Worm (Caenorhabditis elegans) whole organism, L4 larva: ENCODE data around the gene C45G9.9.

Source experiments
- ceh-82 ChIP-seq: sonication (generic microtip); optimal IDR thresholded peaks from 2 replicates; lab custom pipeline; 2017; ENCODE audit warnings: missing biosample characterization, missing genetic modification characterization
- egl-43 ChIP-seq: fragments of 200-800 bp; sonication (Bioruptor generic); IDR thresholded peaks from 2 replicates; pipeline ENCODE4 v1.3.6; 2022; ENCODE audit warnings: missing genetic modification reagents, missing genetic modification characterization, missing compliant biosample characterization
- mdl-1 ChIP-seq, 2 experiments: fragments of 150-350 bp in 1 of 2; sonication (generic microtip) in 1 of 2; optimal IDR thresholded peaks; 2 replicates each; lab custom pipeline; 2014 to 2017; ENCODE audit warnings: missing biosample characterization in 2 of 2, missing genetic modification characterization in 2 of 2
- snpc-4 ChIP-seq: fragments of 150-350 bp; optimal IDR thresholded peaks from 2 replicates; lab custom pipeline; 2014; ENCODE audit warnings: missing biosample characterization, missing genetic modification characterization
- ztf-11 ChIP-seq: fragments of 150-350 bp; optimal IDR thresholded peaks from 2 replicates; lab custom pipeline; 2014; ENCODE audit warnings: missing biosample characterization, missing genetic modification characterization

DNA sequence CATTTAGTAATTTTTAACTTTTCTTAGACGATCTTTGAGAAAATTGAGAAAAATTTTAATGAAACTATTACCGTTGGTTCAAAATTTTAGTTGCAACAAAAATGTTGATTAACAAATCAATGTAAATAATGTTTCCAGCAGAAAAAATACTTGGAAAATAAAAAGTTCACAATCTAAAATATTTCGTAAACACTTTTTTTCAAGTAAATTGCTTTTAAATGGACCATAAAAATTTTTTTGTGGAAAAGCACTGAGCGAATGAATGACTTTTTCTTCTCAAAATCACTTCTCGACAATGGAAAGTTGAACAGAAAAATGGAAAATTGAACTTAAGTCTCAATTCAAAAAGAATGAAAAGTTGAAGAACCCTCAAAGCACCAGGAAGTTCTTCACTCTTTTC lies 2.1 kb downstream of the C45G9.9 start, which contains the start of gene C45G9.8:
- no peak for TF ChIP-seq mdl-1 (tag; optimal IDR thresholded peaks at IDR 0.05; lab: Kevin White, UChicago)
- TF ChIP-seq ztf-11 (tag; lab: Kevin White, UChicago) = no peak
- TF ChIP-seq ceh-82 (tag; lab: Kevin White, UChicago) = no peak
- TF ChIP-seq snpc-4 (tag; lab: Kevin White, UChicago) = no peak
- no peak for TF ChIP-seq egl-43 (GFP tag; lab: Robert Waterston, UW)
